Worm (Caenorhabditis elegans) whole organism, mixed stage, embryonic: Measurements from ENCODE around the gene F26D11.12.

Experiments
- M03D4.4 ChIP-seq: sonication (generic microtip); optimal IDR thresholded peaks from 2 replicates; lab custom pipeline; 2017; ENCODE audit warnings: mild to moderate bottlenecking, missing genetic modification characterization, missing compliant biosample characterization
- blmp-1 ChIP-seq: fragments of 150-350 bp; optimal IDR thresholded peaks from 2 replicates; lab custom pipeline; 2014; ENCODE audit warnings: missing biosample characterization, missing genetic modification characterization
- ceh-43 ChIP-seq: fragments of 200-800 bp; sonication (Bioruptor generic); optimal IDR thresholded peaks from 2 replicates; lab custom pipeline; 2018; ENCODE audit warnings: mild to moderate bottlenecking, missing genetic modification characterization, moderate library complexity, missing compliant biosample characterization
- ceh-83 ChIP-seq: fragments of 200-800 bp; sonication (Bioruptor generic); optimal IDR thresholded peaks from 2 replicates; lab custom pipeline; 2018; ENCODE audit warnings: mild to moderate bottlenecking, missing genetic modification characterization, missing compliant biosample characterization
- ces-1 ChIP-seq: fragments of 150-350 bp; optimal IDR thresholded peaks from 2 replicates; lab custom pipeline; 2014; ENCODE audit warnings: missing biosample characterization, missing genetic modification reagents, missing genetic modification characterization
- cnd-1 ChIP-seq: fragments of 200-800 bp; sonication (Bioruptor generic); optimal IDR thresholded peaks from 2 replicates; lab custom pipeline; 2018; ENCODE audit warnings: mild to moderate bottlenecking, missing genetic modification characterization, missing compliant biosample characterization
- elt-3 ChIP-seq: fragments of 150-350 bp; optimal IDR thresholded peaks from 2 replicates; lab custom pipeline; 2014; ENCODE audit warnings: missing biosample characterization, missing genetic modification characterization
- lin-32 ChIP-seq: fragments of 200-800 bp; sonication (Bioruptor generic); optimal IDR thresholded peaks from 2 replicates; lab custom pipeline; 2018; ENCODE audit warnings: mild to moderate bottlenecking, missing genetic modification characterization, missing compliant biosample characterization
- mab-5 ChIP-seq: fragments of 150-350 bp; optimal IDR thresholded peaks from 2 replicates; lab custom pipeline; 2014; ENCODE audit warnings: missing biosample characterization, missing genetic modification characterization
- nhr-2 ChIP-seq: fragments of 150-350 bp; optimal IDR thresholded peaks from 2 replicates; lab custom pipeline; 2014; ENCODE audit warnings: missing biosample characterization, missing genetic modification characterization
- nhr-237 ChIP-seq: fragments of 150-350 bp; optimal IDR thresholded peaks from 2 replicates; lab custom pipeline; 2014; ENCODE audit warnings: missing biosample characterization, missing genetic modification characterization
- tbx-8 ChIP-seq: fragments of 200-800 bp; sonication (Bioruptor generic); optimal IDR thresholded peaks from 2 replicates; lab custom pipeline; 2018; ENCODE audit warnings: mild to moderate bottlenecking, missing genetic modification characterization, moderate library complexity, missing compliant biosample characterization
- unc-120 ChIP-seq: sonication (generic microtip); optimal IDR thresholded peaks from 2 replicates; lab custom pipeline; 2017; ENCODE audit warnings: missing genetic modification characterization, missing compliant biosample characterization; ENCODE audit not compliant: poor library complexity, severe bottlenecking
- zip-8 ChIP-seq: fragments of 150-350 bp; optimal IDR thresholded peaks from 2 replicates; lab custom pipeline; 2014; ENCODE audit warnings: missing biosample characterization, missing genetic modification characterization
- ztf-11 ChIP-seq: fragments of 150-350 bp; optimal IDR thresholded peaks from 2 replicates; lab custom pipeline; 2014; ENCODE audit warnings: missing biosample characterization, missing genetic modification characterization

Gene F26D11.12

DNA sequence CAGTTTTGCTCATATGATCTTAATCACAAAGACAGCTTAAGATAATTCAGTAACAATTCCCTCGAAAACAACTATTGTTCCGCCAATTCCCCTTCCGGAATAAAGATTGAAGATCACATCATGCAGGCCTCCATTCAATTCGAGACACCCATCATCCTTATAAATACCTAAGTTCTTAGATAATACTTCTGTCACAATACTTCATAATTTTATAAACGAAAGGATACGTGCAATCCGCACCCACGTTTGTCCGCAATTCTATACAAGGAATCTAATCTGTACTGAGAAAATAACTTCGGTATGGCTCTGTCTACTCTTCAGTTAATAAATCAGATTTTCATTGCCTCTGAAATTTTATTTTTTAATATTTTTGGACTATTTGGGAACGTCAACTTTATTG lies 26.5 kb downstream of the F26D11.12 start, which contains the start of gene srsx-5:
Gene srsx-5, plus strand, starts transcription at position 301 of the 400 bp plus-strand sequence.
- TF ChIP-seq unc-120 (tag; lab: Kevin White, UChicago) (no peak), mab-5 (no peak), zip-8 (no peak), ces-1 (GFP tag; lab: Kevin White, UChicago) (no peak), ceh-43 (no peak)
- TF ChIP-seq, all 35 proteins: peak for 0

DNA sequence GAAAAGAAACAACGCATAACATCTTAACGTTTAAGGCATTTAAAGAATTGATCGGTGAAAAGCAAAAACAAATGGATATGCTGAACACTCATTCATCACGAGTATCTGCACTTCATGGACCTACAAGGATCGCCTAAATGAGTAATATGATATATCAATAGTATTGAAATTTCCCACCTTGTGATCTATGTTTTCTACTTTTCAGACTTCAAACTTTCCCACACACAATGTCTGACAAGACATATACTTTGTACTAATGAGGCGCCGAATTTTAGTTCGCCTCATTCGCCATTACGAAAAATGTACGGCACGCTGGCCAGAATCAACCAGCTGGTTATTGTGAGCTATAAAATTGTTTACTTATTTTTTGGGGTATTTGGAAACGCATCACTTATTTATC lies 28.3 kb downstream of the F26D11.12 start, which contains the start of gene srsx-6:
Gene srsx-6, plus strand, starts transcription at position 301 of the 400 bp plus-strand sequence.
- TF ChIP-seq nhr-237 (tag; lab: Kevin White, UChicago) (no peak), elt-3 (tag; lab: Kevin White, UChicago) (no peak)

DNA sequence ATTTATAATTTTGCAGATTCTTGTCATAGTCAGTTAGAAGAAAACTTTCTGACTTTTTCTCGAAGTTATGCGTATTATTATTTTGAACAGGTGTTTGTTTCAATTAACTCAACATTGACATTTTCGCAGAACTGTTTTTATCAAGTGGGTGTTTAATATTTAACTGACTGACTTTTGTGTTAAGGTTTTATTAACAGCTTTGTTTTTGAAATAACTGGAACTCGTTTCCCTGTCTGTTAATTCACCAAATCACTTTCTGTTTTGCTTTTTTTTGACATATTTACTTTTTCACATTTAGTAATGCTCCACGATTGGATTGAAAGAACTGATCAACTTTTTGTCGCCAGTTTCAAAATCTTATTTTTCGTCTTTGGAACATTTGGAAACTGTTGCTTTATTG lies 29.6 kb downstream of the F26D11.12 start, which contains the start of gene srsx-7:
Gene srsx-7, plus strand, starts transcription at position 301 of the 400 bp plus-strand sequence.
- TF ChIP-seq ztf-11, result no peak
- TF ChIP-seq nhr-237 (tag; lab: Kevin White, UChicago), result no peak
- no peak for TF ChIP-seq zip-8
- no peak for TF ChIP-seq nhr-2 (tag; lab: Kevin White, UChicago)
- TF ChIP-seq cnd-1, result no peak
- no peak for TF ChIP-seq M03D4.4 (tag; lab: Kevin White, UChicago)
- TF ChIP-seq tbx-8 (GFP tag; lab: Kevin White, UChicago), result no peak
- no peak for TF ChIP-seq lin-32 (GFP tag; lab: Kevin White, UChicago)
- TF ChIP-seq ces-1 (GFP tag; lab: Kevin White, UChicago), result no peak
- no peak for TF ChIP-seq unc-120 (tag; lab: Kevin White, UChicago)

- TF ChIP-seq elt-3 (tag; lab: Kevin White, UChicago), result no peak
- TF ChIP-seq ceh-83 (GFP tag; lab: Kevin White, UChicago), result no peak
- no peak for TF ChIP-seq blmp-1 (tag; lab: Kevin White, UChicago)
- no peak for TF ChIP-seq ztf-11
Measured at ce11 chrV:7908431-7908830, 46.7 kb downstream of the F26D11.12 start.
